Worm (Caenorhabditis elegans) whole organism, L4 larva: Measurements from ENCODE around the gene cah-1.

Source experiments
- dpl-1 ChIP-seq: fragments of 150-350 bp; optimal IDR thresholded peaks from 2 replicates; lab custom pipeline; 2014; ENCODE audit warnings: missing biosample characterization, missing genetic modification reagents, missing genetic modification characterization
- nhr-48 ChIP-seq: sonication (generic microtip); optimal IDR thresholded peaks from 2 replicates; lab custom pipeline; 2016; ENCODE audit warnings: mild to moderate bottlenecking, missing genetic modification characterization, missing compliant biosample characterization
- snpc-4 ChIP-seq: fragments of 150-350 bp; optimal IDR thresholded peaks from 2 replicates; lab custom pipeline; 2014; ENCODE audit warnings: missing biosample characterization, missing genetic modification characterization

DNA sequence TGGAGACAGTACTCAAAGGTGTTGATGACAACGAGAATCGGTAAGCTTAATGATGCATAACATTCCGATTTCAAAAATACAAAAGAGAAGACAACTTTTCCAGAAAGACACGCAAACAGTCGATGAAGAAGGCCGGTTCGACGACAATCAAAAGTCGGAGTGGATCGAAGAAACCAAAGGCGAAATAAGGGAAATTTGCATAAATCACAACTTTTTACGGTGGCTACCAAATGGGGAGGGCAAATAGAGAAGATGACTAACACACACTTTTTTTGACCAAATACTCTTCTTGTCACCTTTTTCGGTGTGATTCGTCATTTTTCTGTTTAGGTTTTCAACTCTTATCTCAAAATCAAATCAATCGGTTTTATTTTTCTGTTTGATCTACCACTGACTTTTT lies 49.3 kb downstream of the cah-1 start, which contains the start of gene C45G9.6:
- TF ChIP-seq dpl-1 (GFP tag; lab: Kevin White, UChicago), result no peak
- no peak for TF ChIP-seq nhr-48 (tag; lab: Kevin White, UChicago)
- no peak for TF ChIP-seq snpc-4 (tag; lab: Kevin White, UChicago)
